Fruit fly (Drosophila melanogaster): ENCODE data around the gene vilya.
A peak's percentile ranks its signal among the peaks of the same experiment; 100 is the strongest.

The vilya gene

DNA sequence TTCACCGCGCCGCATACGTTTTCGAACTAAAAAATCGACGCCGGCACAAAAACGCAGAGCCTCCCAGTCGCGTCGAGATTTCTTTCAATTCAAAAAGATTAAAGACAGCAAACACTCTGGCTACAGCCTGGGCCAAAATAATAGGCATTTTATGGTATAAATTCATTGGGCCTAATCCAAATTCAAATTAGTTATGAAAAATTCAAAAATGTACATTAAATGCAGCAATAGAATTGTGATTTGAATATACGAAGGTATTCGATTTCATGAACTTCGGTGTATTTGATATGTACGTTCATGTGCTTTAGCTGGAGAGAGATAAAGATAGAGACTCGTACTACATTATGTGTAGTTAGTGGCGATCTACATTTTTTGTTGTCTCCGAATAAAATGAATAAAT is 17.6 kb downstream of the vilya start, which contains the start of gene Syx4 (continued):
- TF ChIP-seq CkIIα-i1 (GFP tag; IDR thresholded peaks at IDR 0.05) (peak; percentile 43; the same call in 1 of the 2 replicates), CG6813 (GFP tag; optimal IDR thresholded peaks at IDR 0.05) (peak; percentile 86), exex (tag; optimal IDR thresholded peaks at IDR 0.05) (peak; percentile 70), Nf-YB (GFP tag; optimal IDR thresholded peaks at IDR 0.05) (peak; percentile 76), CG11247 (GFP tag; IDR thresholded peaks at IDR 0.05) (peak; percentile 91), knrl (GFP tag; IDR thresholded peaks at IDR 0.05; ENCODE audit: partially characterized antibody) (no peak), CG12236 (GFP tag; optimal IDR thresholded peaks at IDR 0.05) (peak; percentile 63), chif (GFP tag; optimal IDR thresholded peaks at IDR 0.05) (peak; percentile 78 to 83), Myb (GFP tag; optimal IDR thresholded peaks at IDR 0.05) (peak; percentile 75), Poxn (GFP tag; IDR thresholded peaks at IDR 0.05) (peak; percentile 65), Dref (GFP tag; IDR thresholded peaks at IDR 0.05) (0 out of 2 replicates have a peak, but pooled peaks have one; percentile 18), MESR4 (GFP tag; optimal IDR thresholded peaks at IDR 0.05) (peak; percentile 27), abd-A (tag; optimal IDR thresholded peaks at IDR 0.05) (no peak), CG2199 (GFP tag; IDR thresholded peaks at IDR 0.05) (peak; percentile 79; the same call in 2 of the 3 replicates), Lhr (GFP tag; optimal IDR thresholded peaks at IDR 0.05) (peak; percentile 50), CG1233 (GFP tag; optimal IDR thresholded peaks at IDR 0.05) (peak; percentile 87), Sox102F (GFP tag; optimal IDR thresholded peaks at IDR 0.05) (peak; percentile 93), CG10431 (GFP tag; optimal IDR thresholded peaks at IDR 0.05) (no peak), gsb-n (tag; optimal IDR thresholded peaks at IDR 0.05) (peak; percentile 79), CG11085 (GFP tag; IDR thresholded peaks at IDR 0.05) (peak; percentile 84), CG12155 (GFP tag; optimal IDR thresholded peaks at IDR 0.05) (peak; percentile 82), CG13287 (GFP tag; IDR thresholded peaks at IDR 0.05; ENCODE audit: partially characterized antibody) (no peak), CG14860 (GFP tag; IDR thresholded peaks at IDR 0.05; ENCODE audit: partially characterized antibody) (no peak), CG12744 (GFP tag; optimal IDR thresholded peaks at IDR 0.05) (peak; percentile 87), D19B (GFP tag; optimal IDR thresholded peaks at IDR 0.05) (peak; percentile 63), HLH54F (GFP tag; optimal IDR thresholded peaks at IDR 0.05) (peak; percentile 90), z (GFP tag; IDR thresholded peaks at IDR 0.05) (no peak), ci (GFP tag; IDR thresholded peaks at IDR 0.05) (peak; percentile 96), lbe (GFP tag; optimal IDR thresholded peaks at IDR 0.05) (peak; percentile 90), Drgx (GFP tag; IDR thresholded peaks at IDR 0.05) (peak; percentile 96), Blimp-1 (GFP tag; optimal IDR thresholded peaks at IDR 0.05) (peak; percentile 84), vfl (GFP tag; optimal IDR thresholded peaks at IDR 0.05) (peak; percentile 83), Ravus (GFP tag; IDR thresholded peaks at IDR 0.05) (peak; percentile 69), CG11504 (tag; optimal IDR thresholded peaks at IDR 0.05) (peak; percentile 92), mirr (GFP tag; optimal IDR thresholded peaks at IDR 0.05) (peak; percentile 64), CG10979 (tag; optimal IDR thresholded peaks at IDR 0.05) (peak; percentile 78), Hr3 (GFP tag; optimal IDR thresholded peaks at IDR 0.05) (peak; percentile 79), CG12659 (GFP tag; optimal IDR thresholded peaks at IDR 0.05) (peak; percentile 92), lmd (GFP tag; IDR thresholded peaks at IDR 0.05) (peak; percentile 87), CG4360 (GFP tag; IDR thresholded peaks at IDR 0.05) (peak; percentile 56; the same call in 1 of the 2 replicates), cg (GFP tag; optimal IDR thresholded peaks at IDR 0.05) (no peak), lola (GFP tag; optimal IDR thresholded peaks at IDR 0.05) (peak in 1 of 3 experiments; percentile 53), kay (GFP tag; optimal IDR thresholded peaks at IDR 0.05) (peak; percentile 73), CG10209 (GFP tag; optimal IDR thresholded peaks at IDR 0.05) (peak; percentile 90), CG6689 (GFP tag; IDR thresholded peaks at IDR 0.05) (peak; percentile 90), CG15601 (tag; optimal IDR thresholded peaks at IDR 0.05) (peak; percentile 78), CG17612 (GFP tag; IDR thresholded peaks at IDR 0.05) (peak; percentile 67), dm (GFP tag; optimal IDR thresholded peaks at IDR 0.05) (peak; percentile 73), CG2889 (GFP tag; IDR thresholded peaks at IDR 0.05) (peak; percentile 77), H15 (GFP tag; IDR thresholded peaks at IDR 0.05) (peak; percentile 77)
